Fruit fly (Drosophila melanogaster) whole organism, pupa: ENCODE results near the gene CycG.

Source experiments
- CG13204 ChIP-seq: fragments of 200-800 bp; sonication (Bioruptor generic); optimal IDR thresholded peaks from 2 replicates; lab custom pipeline; 2018; ENCODE audit warnings: missing biosample characterization, mild to moderate bottlenecking, missing genetic modification characterization, moderate library complexity
- CG14655 ChIP-seq: fragments of 200-800 bp; sonication (Bioruptor generic); optimal IDR thresholded peaks from 3 replicates; lab custom pipeline; 2017; ENCODE audit warnings: mild to moderate bottlenecking, missing biosample characterization, missing genetic modification reagents, missing genetic modification characterization
- CG15710 ChIP-seq: fragments of 200-800 bp; sonication (Bioruptor generic); optimal IDR thresholded peaks from 2 replicates; lab custom pipeline; 2018; ENCODE audit warnings: missing biosample characterization, mild to moderate bottlenecking, missing genetic modification characterization, moderate library complexity
- CG32121 ChIP-seq: fragments of 200-800 bp; sonication (Bioruptor generic); IDR thresholded peaks from 2 replicates; pipeline ENCODE4 v1.3.6; 2022; ENCODE audit warnings: missing biosample characterization, missing genetic modification characterization
- CG34367 ChIP-seq: fragments of 200-800 bp; sonication (Bioruptor generic); optimal IDR thresholded peaks from 2 replicates; lab custom pipeline; 2018; ENCODE audit warnings: missing biosample characterization, mild to moderate bottlenecking, missing genetic modification characterization
- CG4496 ChIP-seq: fragments of 200-800 bp; sonication (Bioruptor generic); IDR thresholded peaks from 3 replicates; pipeline ENCODE4 v1.3.6; 2022; ENCODE audit warnings: missing biosample characterization, missing genetic modification characterization
- CG8159 ChIP-seq: fragments of 200-800 bp; sonication (Bioruptor generic); optimal IDR thresholded peaks from 3 replicates; lab custom pipeline; 2018; ENCODE audit warnings: missing biosample characterization, mild to moderate bottlenecking, missing genetic modification characterization, moderate library complexity
- D1 ChIP-seq: fragments of 200-800 bp; sonication (Bioruptor generic); optimal IDR thresholded peaks from 2 replicates; lab custom pipeline; 2018; ENCODE audit warnings: missing biosample characterization, mild to moderate bottlenecking, missing genetic modification characterization, moderate library complexity
- EcR ChIP-seq: fragments of 200-800 bp; sonication (Bioruptor generic); optimal IDR thresholded peaks from 3 replicates; lab custom pipeline; 2019; ENCODE audit warnings: missing biosample characterization, missing genetic modification characterization, mild to moderate bottlenecking, moderate library complexity, missing genetic modification reagents
- Pif1A ChIP-seq: fragments of 200-800 bp; sonication (Bioruptor generic); optimal IDR thresholded peaks from 3 replicates; lab custom pipeline; 2016; ENCODE audit warnings: missing biosample characterization, missing genetic modification characterization
- Snoo ChIP-seq: fragments of 200-800 bp; sonication (Bioruptor generic); optimal IDR thresholded peaks from 3 replicates; lab custom pipeline; 2017; ENCODE audit warnings: missing biosample characterization, mild to moderate bottlenecking, missing genetic modification characterization, inconsistent platforms
- gl ChIP-seq: fragments of 200-800 bp; sonication (Bioruptor generic); optimal IDR thresholded peaks from 2 replicates; lab custom pipeline; 2018; ENCODE audit warnings: missing biosample characterization, mild to moderate bottlenecking, missing genetic modification characterization

dm6 chr3R:31632316-31632715, 19.9 kb upstream of the CycG start:
- TF ChIP-seq EcR (GFP tag; lab: Kevin White, UChicago) (no peak), CG32121 (GFP tag; lab: Robert Waterston, UW) (no peak), CG13204 (GFP tag; lab: Kevin White, UChicago) (no peak), CG8159 (tag; lab: Kevin White, UChicago) (no peak), Pif1A (GFP tag; lab: Kevin White, UChicago) (no peak), D1 (no peak), CG15710 (no peak), gl (tag; lab: Kevin White, UChicago) (no peak), Snoo (no peak), CG14655 (GFP tag; lab: Kevin White, UChicago) (no peak), CG4496 (GFP tag; lab: Robert Waterston, UW) (no peak), CG34367 (tag; lab: Kevin White, UChicago) (no peak)
